Fruit fly (Drosophila melanogaster): Measurements from ENCODE around the gene P5cr.

The P5cr gene

dm6 chr3R:18987428-18988416, 41.0 kb upstream of the P5cr start (continued):
- TF ChIP-seq CG7839 (tag; optimal IDR thresholded peaks at IDR 0.05), result peak; percentile 30
- TF ChIP-seq Sox102F (GFP tag; optimal IDR thresholded peaks at IDR 0.05), result peak; percentile 39
- TF ChIP-seq CG8944 (GFP tag; optimal IDR thresholded peaks at IDR 0.05), result peak; percentile 5
- no peak for TF ChIP-seq dm (GFP tag; optimal IDR thresholded peaks at IDR 0.05)
- no peak for TF ChIP-seq B-H2 (GFP tag; optimal IDR thresholded peaks at IDR 0.05)
- TF ChIP-seq peb (GFP tag; IDR thresholded peaks at IDR 0.05), result no peak
- no peak for TF ChIP-seq CG9932 (GFP tag; IDR thresholded peaks at IDR 0.05)
- TF ChIP-seq hbn (GFP tag; IDR thresholded peaks at IDR 0.05; ENCODE audit: partially characterized antibody), result no peak
- TF ChIP-seq MESR4 (GFP tag; optimal IDR thresholded peaks at IDR 0.05), result no peak
- TF ChIP-seq emc (GFP tag; optimal IDR thresholded peaks at IDR 0.05), result no peak
- TF ChIP-seq sna (GFP tag; IDR thresholded peaks at IDR 0.05; ENCODE audit: partially characterized antibody), result no peak
- TF ChIP-seq CG4707 (GFP tag; optimal IDR thresholded peaks at IDR 0.05), result peak; percentile 18
- TF ChIP-seq bowl (GFP tag; IDR thresholded peaks at IDR 0.05), result no peak
- no peak for TF ChIP-seq CG1233 (GFP tag; optimal IDR thresholded peaks at IDR 0.05)
- TF ChIP-seq Ravus (GFP tag; IDR thresholded peaks at IDR 0.05), result no peak
- TF ChIP-seq CG10543 (GFP tag; optimal IDR thresholded peaks at IDR 0.05), result peak; percentile 72
- no peak for TF ChIP-seq crp (GFP tag; optimal IDR thresholded peaks at IDR 0.05)
- no peak for TF ChIP-seq CG7963 (GFP tag; IDR thresholded peaks at IDR 0.05; ENCODE audit: partially characterized antibody)
- TF ChIP-seq CG18619 (GFP tag; optimal IDR thresholded peaks at IDR 0.05), result no peak
- TF ChIP-seq org-1 (GFP tag; optimal IDR thresholded peaks at IDR 0.05), result no peak
- no peak for TF ChIP-seq Trl (optimal IDR thresholded peaks at IDR 0.05)
- no peak for TF ChIP-seq Trl (GFP tag; optimal IDR thresholded peaks at IDR 0.05)
- TF ChIP-seq fu2 (GFP tag; optimal IDR thresholded peaks at IDR 0.05), result no peak
- TF ChIP-seq CG32767 (GFP tag; IDR thresholded peaks at IDR 0.05), result no peak
- TF ChIP-seq dmrt99B (tag; optimal IDR thresholded peaks at IDR 0.05), result peak; percentile 58
- TF ChIP-seq CG10959 (GFP tag; IDR thresholded peaks at IDR 0.05), result no peak
- no peak for TF ChIP-seq croc (GFP tag; conservative IDR thresholded peaks at IDR 0.05)
- no peak for TF ChIP-seq nom (GFP tag; optimal IDR thresholded peaks at IDR 0.05)
- TF ChIP-seq C15 (GFP tag; IDR thresholded peaks at IDR 0.05), result no peak
- no peak for TF ChIP-seq sisA (GFP tag; IDR thresholded peaks at IDR 0.05)
- TF ChIP-seq exex (tag; optimal IDR thresholded peaks at IDR 0.05), result no peak
- no peak for TF ChIP-seq gcm2 (GFP tag; optimal IDR thresholded peaks at IDR 0.05)
- TF ChIP-seq vnd (GFP tag; IDR thresholded peaks at IDR 0.05; ENCODE audit: partially characterized antibody), result no peak
- no peak for TF ChIP-seq lov (optimal IDR thresholded peaks at IDR 0.05)
- no peak for TF ChIP-seq lov (GFP tag; IDR thresholded peaks at IDR 0.05)
- peak; percentile 57 for TF ChIP-seq gcm (GFP tag; optimal IDR thresholded peaks at IDR 0.05)
- TF ChIP-seq disco-r (GFP tag; optimal IDR thresholded peaks at IDR 0.05), result peak; percentile 39
- TF ChIP-seq ro (GFP tag; IDR thresholded peaks at IDR 0.05), result no peak
- no peak for TF ChIP-seq Neu2 (GFP tag; optimal IDR thresholded peaks at IDR 0.05; ENCODE audit: borderline replicate concordance)
- TF ChIP-seq CG12219 (GFP tag; optimal IDR thresholded peaks at IDR 0.05), result no peak
- no peak for TF ChIP-seq Rfx (GFP tag; IDR thresholded peaks at IDR 0.05)
- no peak; the same call in 2 of the 3 replicates for TF ChIP-seq ase (GFP tag; IDR thresholded peaks at IDR 0.05)
- TF ChIP-seq Six4 (GFP tag; optimal IDR thresholded peaks at IDR 0.05), result no peak
- TF ChIP-seq CG1602 (GFP tag; optimal IDR thresholded peaks at IDR 0.05), result peak; percentile 3
- TF ChIP-seq CG2202 (tag; optimal IDR thresholded peaks at IDR 0.05), result peak; percentile 8
- no peak for TF ChIP-seq CG10366 (GFP tag; IDR thresholded peaks at IDR 0.05)
- TF ChIP-seq fru (optimal IDR thresholded peaks at IDR 0.05), result no peak
- no peak for TF ChIP-seq slp2 (GFP tag; optimal IDR thresholded peaks at IDR 0.05)
- TF ChIP-seq CrebB (tag; optimal IDR thresholded peaks at IDR 0.05), result no peak
- no peak for TF ChIP-seq sr (GFP tag; IDR thresholded peaks at IDR 0.05)
